Worm (Caenorhabditis elegans) whole organism, late embryonic: Measurements from ENCODE around the gene F08F8.9.

Experiments
- F13H6.1 ChIP-seq: sonication (generic microtip); optimal IDR thresholded peaks from 2 replicates; lab custom pipeline; 2016; ENCODE audit warnings: missing genetic modification characterization, missing compliant biosample characterization
- ceh-14 ChIP-seq: sonication (generic microtip); optimal IDR thresholded peaks from 2 replicates; lab custom pipeline; 2016; ENCODE audit warnings: missing genotype, missing genetic modification characterization, missing compliant biosample characterization
- ceh-18 ChIP-seq: sonication (generic microtip); optimal IDR thresholded peaks from 2 replicates; lab custom pipeline; 2016; ENCODE audit warnings: missing genetic modification characterization, missing compliant biosample characterization
- dmd-4 ChIP-seq: sonication (generic microtip); optimal IDR thresholded peaks from 2 replicates; lab custom pipeline; 2016; ENCODE audit warnings: borderline replicate concordance, missing genetic modification characterization, missing compliant biosample characterization
- elt-2 ChIP-seq: sonication (generic microtip); optimal IDR thresholded peaks from 2 replicates; lab custom pipeline; 2016; ENCODE audit warnings: missing genetic modification reagents, missing genetic modification characterization, missing compliant biosample characterization
- fkh-6 ChIP-seq: sonication (generic microtip); optimal IDR thresholded peaks from 2 replicates; lab custom pipeline; 2016; ENCODE audit warnings: missing genetic modification characterization, missing compliant biosample characterization
- pat-9 ChIP-seq: fragments of 200-800 bp; sonication (Bioruptor generic); optimal IDR thresholded peaks from 2 replicates; lab custom pipeline; 2018; ENCODE audit warnings: mild to moderate bottlenecking, missing genetic modification characterization, moderate library complexity, missing compliant biosample characterization
- pax-1 ChIP-seq: fragments of 150-350 bp; optimal IDR thresholded peaks from 2 replicates; lab custom pipeline; 2014; ENCODE audit warnings: missing biosample characterization, missing genetic modification characterization
- ref-2 ChIP-seq: sonication (generic microtip); optimal IDR thresholded peaks from 2 replicates; lab custom pipeline; 2016; ENCODE audit warnings: missing genetic modification characterization, missing compliant biosample characterization
- sox-4 ChIP-seq: sonication (generic microtip); optimal IDR thresholded peaks from 2 replicates; lab custom pipeline; 2017; ENCODE audit warnings: mild to moderate bottlenecking, missing genetic modification characterization, inconsistent platforms, missing compliant biosample characterization
- tbx-2 ChIP-seq: sonication (generic microtip); optimal IDR thresholded peaks from 2 replicates; lab custom pipeline; 2016; ENCODE audit warnings: missing genetic modification characterization, missing compliant biosample characterization
- unc-42 ChIP-seq: sonication (generic microtip); optimal IDR thresholded peaks from 2 replicates; lab custom pipeline; 2016; ENCODE audit warnings: missing genotype, missing genetic modification characterization, missing compliant biosample characterization
- unc-55 ChIP-seq: sonication (generic microtip); optimal IDR thresholded peaks from 2 replicates; lab custom pipeline; 2017; ENCODE audit warnings: missing biosample characterization, missing genetic modification reagents, missing genetic modification characterization

ce11 chrIII:7301668-7302067 lies 52.1 kb downstream of the F08F8.9 start:
- TF ChIP-seq fkh-6 (tag; lab: Kevin White, UChicago) (no peak), elt-2 (tag; lab: Kevin White, UChicago) (no peak), sox-4 (tag; lab: Kevin White, UChicago) (no peak), ref-2 (tag; lab: Kevin White, UChicago) (no peak), unc-42 (tag; lab: Kevin White, UChicago) (no peak), ceh-18 (tag; lab: Kevin White, UChicago) (no peak), dmd-4 (tag; lab: Kevin White, UChicago) (no peak), ceh-14 (tag; lab: Kevin White, UChicago) (no peak), F13H6.1 (no peak), pat-9 (tag; lab: Kevin White, UChicago) (no peak), tbx-2 (tag; lab: Kevin White, UChicago) (no peak), pax-1 (tag; lab: Kevin White, UChicago) (no peak), unc-55 (GFP tag; lab: Kevin White, UChicago) (no peak)
